Worm (Caenorhabditis elegans) whole organism, L1 larva: ENCODE data around the gene ZK1010.10.

Experiments
- C04F5.9 ChIP-seq: sonication (generic microtip); optimal IDR thresholded peaks from 2 replicates; lab custom pipeline; 2016; ENCODE audit warnings: missing genetic modification characterization, missing compliant biosample characterization
- C16A3.4 ChIP-seq: fragments of 150-350 bp; optimal IDR thresholded peaks from 2 replicates; lab custom pipeline; 2014; ENCODE audit warnings: missing biosample characterization, missing genetic modification characterization
- C34B4.2 ChIP-seq: sonication (generic microtip); optimal IDR thresholded peaks from 2 replicates; lab custom pipeline; 2017; ENCODE audit warnings: mild to moderate bottlenecking, missing genetic modification characterization, missing compliant biosample characterization
- F16B12.6 ChIP-seq: fragments of 150-350 bp; optimal IDR thresholded peaks from 2 replicates; lab custom pipeline; 2014; ENCODE audit warnings: missing biosample characterization, missing genetic modification characterization
- alr-1 ChIP-seq: fragments of 200-800 bp; sonication (Bioruptor generic); optimal IDR thresholded peaks from 2 replicates; lab custom pipeline; 2018; ENCODE audit warnings: borderline replicate concordance, mild to moderate bottlenecking, missing genetic modification characterization, missing compliant biosample characterization
- aly-2 ChIP-seq: fragments of 150-350 bp; optimal IDR thresholded peaks from 2 replicates; lab custom pipeline; 2014; ENCODE audit warnings: missing biosample characterization, missing genetic modification characterization
- blmp-1 ChIP-seq: fragments of 150-350 bp; optimal IDR thresholded peaks from 2 replicates; lab custom pipeline; 2014; ENCODE audit warnings: missing biosample characterization, missing genetic modification characterization
- ceh-63 ChIP-seq: fragments of 200-800 bp; sonication (Bioruptor generic); optimal IDR thresholded peaks from 2 replicates; lab custom pipeline; 2018; ENCODE audit warnings: mild to moderate bottlenecking, missing genetic modification characterization, missing compliant biosample characterization
- ceh-82 ChIP-seq, 3 experiments: fragments of 150-350 bp in 1 of 3; sonication (generic microtip) in 2 of 3; optimal IDR thresholded peaks; 2 replicates each; lab custom pipeline; 2014 to 2017; ENCODE audit warnings: missing biosample characterization in 3 of 3, missing genetic modification characterization in 3 of 3
- ceh-88 ChIP-seq: fragments of 200-800 bp; sonication (Bioruptor generic); IDR thresholded peaks from 2 replicates; pipeline ENCODE4 v1.3.6; 2022; ENCODE audit warnings: missing genetic modification characterization, missing compliant biosample characterization
- ceh-90 ChIP-seq: sonication (generic microtip); optimal IDR thresholded peaks from 2 replicates; lab custom pipeline; 2016; ENCODE audit warnings: missing genetic modification characterization, missing compliant biosample characterization
- ces-1 ChIP-seq: fragments of 150-350 bp; optimal IDR thresholded peaks from 2 replicates; lab custom pipeline; 2014; ENCODE audit warnings: missing biosample characterization, missing genetic modification reagents, missing genetic modification characterization
- dpl-1 ChIP-seq, 3 experiments: fragments of 150-350 bp in 2 of 3; sonication (generic microtip) in 1 of 3; optimal IDR thresholded peaks; 2 replicates each; lab custom pipeline; 2014 to 2017; ENCODE audit warnings: missing biosample characterization in 3 of 3, missing genetic modification characterization in 3 of 3, missing genetic modification reagents in 3 of 3
- dsc-1 ChIP-seq: sonication (generic microtip); optimal IDR thresholded peaks from 2 replicates; lab custom pipeline; 2016; ENCODE audit warnings: mild to moderate bottlenecking, missing genetic modification characterization, missing compliant biosample characterization
- efl-1 ChIP-seq, 4 experiments: fragments of 150-350 bp; optimal IDR thresholded peaks in 3 of 4; peaks in 1 of 4; 1 replicate in 1 of 4; 2 replicates in 3 of 4; lab custom pipeline; 2014; ENCODE audit warnings: missing biosample characterization in 2 of 4, missing genetic modification characterization in 2 of 4, missing genetic modification reagents in 2 of 4
- elt-3 ChIP-seq, 6 experiments: fragments of 150-350 bp in 1 of 6; sonication (generic microtip); optimal IDR thresholded peaks; 2 replicates each; lab custom pipeline; 2017 to 2018; ENCODE audit warnings: missing biosample characterization in 6 of 6, missing genetic modification characterization in 6 of 6, inconsistent platforms in 1 of 6
- ets-5 ChIP-seq: fragments of 200-800 bp; sonication (Bioruptor generic); IDR thresholded peaks from 2 replicates; pipeline ENCODE4 v1.3.6; 2022; ENCODE audit warnings: missing genetic modification characterization, missing compliant biosample characterization
- fkh-10 ChIP-seq: sonication (generic microtip); optimal IDR thresholded peaks from 2 replicates; lab custom pipeline; 2017; ENCODE audit warnings: missing biosample characterization, missing genetic modification reagents, missing genetic modification characterization
- fkh-4 ChIP-seq: sonication (generic microtip); optimal IDR thresholded peaks from 2 replicates; lab custom pipeline; 2016; ENCODE audit warnings: missing compliant biosample characterization, missing genetic modification characterization, borderline replicate concordance
- fkh-8 ChIP-seq: sonication (generic microtip); optimal IDR thresholded peaks from 2 replicates; lab custom pipeline; 2016; ENCODE audit warnings: mild to moderate bottlenecking, missing genetic modification characterization, missing compliant biosample characterization
- hlh-17 ChIP-seq: fragments of 200-800 bp; sonication (Bioruptor generic); optimal IDR thresholded peaks from 2 replicates; lab custom pipeline; 2018; ENCODE audit warnings: missing genetic modification characterization, mild to moderate bottlenecking, missing compliant biosample characterization, moderate library complexity, borderline replicate concordance
- hlh-4 ChIP-seq: sonication (generic microtip); optimal IDR thresholded peaks from 2 replicates; lab custom pipeline; 2016; ENCODE audit warnings: mild to moderate bottlenecking, missing genetic modification characterization, missing compliant biosample characterization
- hpl-2 ChIP-seq: fragments of 150-350 bp; optimal IDR thresholded peaks from 2 replicates; lab custom pipeline; 2014; ENCODE audit warnings: missing biosample characterization, missing genetic modification reagents, missing genetic modification characterization
- isw-1 ChIP-seq: fragments of 200-800 bp; sonication (Bioruptor generic); IDR thresholded peaks from 2 replicates; pipeline ENCODE4 v1.3.6; 2022; ENCODE audit warnings: missing genetic modification characterization, missing compliant biosample characterization
- jun-1 ChIP-seq: fragments of 150-350 bp; optimal IDR thresholded peaks from 2 replicates; lab custom pipeline; 2014; ENCODE audit warnings: missing biosample characterization, missing genetic modification reagents, missing genetic modification characterization
- lin-15B ChIP-seq: fragments of 150-350 bp; sonication (generic microtip); optimal IDR thresholded peaks from 3 replicates; lab custom pipeline; 2014; ENCODE audit warnings: missing biosample characterization, missing genetic modification characterization
- lsy-2 ChIP-seq, 2 experiments: fragments of 150-350 bp; optimal IDR thresholded peaks; 2 replicates each; lab custom pipeline; 2014; ENCODE audit warnings: missing biosample characterization in 2 of 2, missing genetic modification characterization in 2 of 2
- mab-9 ChIP-seq: fragments of 200-800 bp; sonication (Bioruptor generic); IDR thresholded peaks from 2 replicates; pipeline ENCODE4 v1.3.6; 2022; ENCODE audit warnings: missing genetic modification reagents, missing genetic modification characterization, missing compliant biosample characterization
- mdl-1 ChIP-seq, 2 experiments: fragments of 150-350 bp; optimal IDR thresholded peaks; 2 replicates each; lab custom pipeline; 2014 to 2017; ENCODE audit warnings: missing biosample characterization in 2 of 2, missing genetic modification characterization in 2 of 2, inconsistent platforms in 1 of 2
- mep-1 ChIP-seq: fragments of 150-350 bp; optimal IDR thresholded peaks from 2 replicates; lab custom pipeline; 2014; ENCODE audit warnings: missing biosample characterization, missing genetic modification characterization
- nhr-11 ChIP-seq: fragments of 150-350 bp; optimal IDR thresholded peaks from 2 replicates; lab custom pipeline; 2014; ENCODE audit warnings: missing biosample characterization, missing genetic modification characterization
- nhr-237 ChIP-seq: fragments of 150-350 bp; optimal IDR thresholded peaks from 2 replicates; lab custom pipeline; 2014; ENCODE audit warnings: missing biosample characterization, missing genetic modification characterization
- nhr-47 ChIP-seq: sonication (generic microtip); optimal IDR thresholded peaks from 2 replicates; lab custom pipeline; 2016; ENCODE audit warnings: mild to moderate bottlenecking, missing genetic modification characterization, moderate library complexity, missing compliant biosample characterization
- nhr-76 ChIP-seq: sonication (generic microtip); optimal IDR thresholded peaks from 2 replicates; lab custom pipeline; 2017; ENCODE audit warnings: missing biosample characterization, missing genetic modification characterization
- nhr-77 ChIP-seq: fragments of 150-350 bp; optimal IDR thresholded peaks from 2 replicates; lab custom pipeline; 2014; ENCODE audit warnings: missing biosample characterization, missing genetic modification characterization
- nhr-90 ChIP-seq: sonication (generic microtip); optimal IDR thresholded peaks from 2 replicates; lab custom pipeline; 2016; ENCODE audit warnings: mild to moderate bottlenecking, missing genetic modification characterization, missing compliant biosample characterization; ENCODE audit not compliant: poor library complexity
- skn-1 ChIP-seq: fragments of 150-350 bp; optimal IDR thresholded peaks from 2 replicates; lab custom pipeline; 2014; ENCODE audit warnings: missing biosample characterization, missing genetic modification characterization
- sox-4 ChIP-seq: sonication (generic microtip); optimal IDR thresholded peaks from 2 replicates; lab custom pipeline; 2016; ENCODE audit warnings: missing genetic modification characterization, missing compliant biosample characterization
- sptf-1 ChIP-seq: fragments of 150-350 bp; optimal IDR thresholded peaks from 2 replicates; lab custom pipeline; 2014; ENCODE audit warnings: missing biosample characterization, missing genetic modification characterization
- swsn-7 ChIP-seq: sonication (generic microtip); optimal IDR thresholded peaks from 2 replicates; lab custom pipeline; 2016; ENCODE audit warnings: missing genetic modification characterization, missing compliant biosample characterization
- tbx-2 ChIP-seq: sonication (generic microtip); optimal IDR thresholded peaks from 2 replicates; lab custom pipeline; 2016; ENCODE audit warnings: missing genetic modification characterization, missing compliant biosample characterization
- unc-130 ChIP-seq: fragments of 150-350 bp; optimal IDR thresholded peaks from 2 replicates; lab custom pipeline; 2017; ENCODE audit warnings: missing biosample characterization, missing genetic modification characterization, inconsistent platforms
- unc-30 ChIP-seq: sonication (generic microtip); optimal IDR thresholded peaks from 2 replicates; lab custom pipeline; 2017; ENCODE audit warnings: missing biosample characterization, missing genetic modification characterization
- unc-62 ChIP-seq: fragments of 150-350 bp; optimal IDR thresholded peaks from 2 replicates; lab custom pipeline; 2014; ENCODE audit warnings: missing biosample characterization, missing genetic modification reagents, missing genetic modification characterization
- unc-86 ChIP-seq: sonication (generic microtip); optimal IDR thresholded peaks from 2 replicates; lab custom pipeline; 2016; ENCODE audit warnings: missing genetic modification characterization, missing compliant biosample characterization
- xbp-1 ChIP-seq: sonication (generic microtip); optimal IDR thresholded peaks from 2 replicates; lab custom pipeline; 2016; ENCODE audit warnings: missing genetic modification characterization, missing compliant biosample characterization
- zag-1 ChIP-seq: fragments of 150-350 bp; optimal IDR thresholded peaks from 2 replicates; lab custom pipeline; 2014; ENCODE audit warnings: missing biosample characterization, missing genetic modification characterization
- zip-4 ChIP-seq: fragments of 200-800 bp; sonication (Bioruptor generic); optimal IDR thresholded peaks from 2 replicates; lab custom pipeline; 2018; ENCODE audit warnings: mild to moderate bottlenecking, missing genetic modification characterization, moderate library complexity, missing compliant biosample characterization
- ztf-4 ChIP-seq: fragments of 150-350 bp; optimal IDR thresholded peaks from 2 replicates; lab custom pipeline; 2014; ENCODE audit warnings: missing biosample characterization, missing genetic modification characterization

The ZK1010.10 gene

ce11 chrIII:12977559-12977958, 24.6 kb upstream of the ZK1010.10 start, which contains the start of gene ZK1010.2:
Gene ZK1010.2, minus strand, starts transcription at chrIII:12977862.
- TF ChIP-seq ces-1 (GFP tag; lab: Kevin White, UChicago), result no peak
- TF ChIP-seq mab-9, result 0 out of 2 replicates have a peak, but pooled peaks have one; percentile 33
- TF ChIP-seq lsy-2 (tag; optimal IDR thresholded peaks at IDR 0.05; lab: Kevin White, UChicago), result peak in 1 of 2 experiments; percentile 4
- TF ChIP-seq ets-5 (GFP tag; lab: Robert Waterston, UW), result no peak
- peak; percentile 28 for TF ChIP-seq nhr-47 (tag; lab: Kevin White, UChicago)
- TF ChIP-seq C16A3.4 (tag; lab: Kevin White, UChicago), result no peak

ce11 chrIII:12978473-12979174, 23.6 kb upstream of the ZK1010.10 start, which contains the start of the genes ubq-2 and frg-1:
Gene ubq-2, minus strand, starts transcription at chrIII:12978523.
Gene frg-1, plus strand, starts transcription at chrIII:12979162.
- TF ChIP-seq F16B12.6 (tag; lab: Kevin White, UChicago) (peak; percentile 78), aly-2 (peak; percentile 84), nhr-11 (tag; lab: Kevin White, UChicago) (peak; percentile 19), unc-86 (tag; lab: Kevin White, UChicago) (peak; percentile 86), elt-3 (tag; optimal IDR thresholded peaks at IDR 0.05; lab: Kevin White, UChicago) (peak in 3 of 6 experiments; percentile 2 to 78 (median 76)), blmp-1 (peak; percentile 81), C34B4.2 (tag; lab: Kevin White, UChicago) (no peak), ceh-82 (tag; optimal IDR thresholded peaks at IDR 0.05; lab: Kevin White, UChicago) (peak; percentile 91 to 98 (median 93)), unc-130 (tag; lab: Kevin White, UChicago) (peak; percentile 96), tbx-2 (peak; percentile 91), zag-1 (tag; lab: Kevin White, UChicago) (no peak), ceh-88 (GFP tag; lab: Robert Waterston, UW) (no peak), xbp-1 (tag; lab: Kevin White, UChicago) (peak; percentile 89), efl-1 (optimal IDR thresholded peaks at IDR 0.05; lab: Kevin White, UChicago) (peak; percentile 88 to 91), efl-1 (GFP tag; optimal IDR thresholded peaks at IDR 0.05 in 1 of 2; lab: Kevin White, UChicago) (peak; percentile 82 to 98), C04F5.9 (peak; percentile 57), ceh-63 (no peak), hpl-2 (peak; percentile 72), mep-1 (tag; lab: Kevin White, UChicago) (peak; percentile 82), fkh-8 (peak; percentile 91), unc-62 (no peak), nhr-76 (tag; lab: Kevin White, UChicago) (no peak), dsc-1 (tag; lab: Kevin White, UChicago) (peak; percentile 93), sox-4 (peak; percentile 79), hlh-4 (tag; lab: Kevin White, UChicago) (no peak), fkh-10 (GFP tag; lab: Kevin White, UChicago) (peak; percentile 48), jun-1 (tag; lab: Kevin White, UChicago) (peak; percentile 87), hlh-17 (GFP tag; lab: Kevin White, UChicago) (no peak), swsn-7 (tag; lab: Kevin White, UChicago) (peak; percentile 93), alr-1 (tag; lab: Kevin White, UChicago) (no peak), lin-15B (tag; lab: Kevin White, UChicago) (peak; percentile 69), ceh-90 (tag; lab: Kevin White, UChicago) (no peak), dpl-1 (GFP tag; optimal IDR thresholded peaks at IDR 0.05; lab: Kevin White, UChicago) (peak; percentile 78 to 84 (median 84)), isw-1 (GFP tag; lab: Robert Waterston, UW) (peak; percentile 85), nhr-237 (no peak), skn-1 (peak; percentile 60), ztf-4 (tag; lab: Kevin White, UChicago) (peak; percentile 68), unc-30 (tag; lab: Kevin White, UChicago) (no peak), mdl-1 (tag; optimal IDR thresholded peaks at IDR 0.05; lab: Kevin White, UChicago) (peak in 1 of 2 experiments; percentile 73), nhr-90 (tag; lab: Kevin White, UChicago) (peak; percentile 86), sptf-1 (tag; lab: Kevin White, UChicago) (no peak), zip-4 (GFP tag; lab: Kevin White, UChicago) (peak; percentile 69), fkh-4 (tag; lab: Kevin White, UChicago) (peak; percentile 35), nhr-77 (peak; percentile 79), mab-9 (peak; percentile 59), C16A3.4 (tag; lab: Kevin White, UChicago) (peak; percentile 87)
